Worm (Caenorhabditis elegans): Measurements from ENCODE around the gene F46B3.16.

The F46B3.16 gene

ce11 chrV:20636855-20637254 lies 2.4 kb downstream of the F46B3.16 start, which contains the start of gene ttr-13:
TSS of gene ttr-13 (minus strand) at chrV:20636955.
- TF ChIP-seq lsy-2 (tag; optimal IDR thresholded peaks at IDR 0.05) (no peak), peb-1 (tag; optimal IDR thresholded peaks at IDR 0.05) (no peak), blmp-1 (tag; optimal IDR thresholded peaks at IDR 0.05; ENCODE audit: insufficient read depth) (no peak), C34F6.9 (tag; optimal IDR thresholded peaks at IDR 0.05) (no peak), mdl-1 (tag; optimal IDR thresholded peaks at IDR 0.05) (no peak), nhr-21 (tag; optimal IDR thresholded peaks at IDR 0.05) (no peak), nhr-12 (tag; optimal IDR thresholded peaks at IDR 0.05) (no peak), lin-39 (tag; optimal IDR thresholded peaks at IDR 0.05) (no peak), nhr-23 (tag; optimal IDR thresholded peaks at IDR 0.05) (no peak), unc-62 (GFP tag; optimal IDR thresholded peaks at IDR 0.05) (no peak), gmeb-1 (tag; optimal IDR thresholded peaks at IDR 0.05) (no peak), nhr-237 (tag; optimal IDR thresholded peaks at IDR 0.05) (no peak), snpc-4 (tag; optimal IDR thresholded peaks at IDR 0.05) (no peak), fos-1 (tag; optimal IDR thresholded peaks at IDR 0.05) (no peak), unc-55 (GFP tag; optimal IDR thresholded peaks at IDR 0.05) (no peak), egl-27 (tag; optimal IDR thresholded peaks at IDR 0.05) (no peak), aly-2 (tag; optimal IDR thresholded peaks at IDR 0.05) (no peak), nhr-10 (tag; optimal IDR thresholded peaks at IDR 0.05) (no peak), ztf-1 (GFP tag; conservative IDR thresholded peaks at IDR 0.05) (no peak)

- TF ChIP-seq ceh-16 (tag; optimal IDR thresholded peaks at IDR 0.05) = no peak
Observed at ce11 chrV:20638344-20638743, 3.9 kb downstream of the F46B3.16 start, which contains the start of gene Y44A6B.3. TSS of gene Y44A6B.3 (minus strand) at chrV:20638444.

- TF ChIP-seq nhr-25 (tag; optimal IDR thresholded peaks at IDR 0.05) (no peak), sma-3 (GFP tag; optimal IDR thresholded peaks at IDR 0.05) (no peak), unc-62 (GFP tag; optimal IDR thresholded peaks at IDR 0.05) (no peak), nhr-6 (tag; optimal IDR thresholded peaks at IDR 0.05) (no peak), egl-27 (tag; optimal IDR thresholded peaks at IDR 0.05) (no peak), skn-1 (tag; optimal IDR thresholded peaks at IDR 0.05) (no peak), blmp-1 (tag; optimal IDR thresholded peaks at IDR 0.05; ENCODE audit: insufficient read depth) (no peak), unc-39 (tag; optimal IDR thresholded peaks at IDR 0.05) (no peak), gmeb-1 (tag; optimal IDR thresholded peaks at IDR 0.05) (no peak), lsy-2 (tag; optimal IDR thresholded peaks at IDR 0.05) (no peak), elt-1 (tag; optimal IDR thresholded peaks at IDR 0.05) (no peak), fos-1 (tag; optimal IDR thresholded peaks at IDR 0.05) (no peak), ceh-16 (tag; optimal IDR thresholded peaks at IDR 0.05) (no peak), ztf-4 (tag; optimal IDR thresholded peaks at IDR 0.05) (no peak), alr-1 (tag; optimal IDR thresholded peaks at IDR 0.05) (no peak), ztf-1 (GFP tag; conservative IDR thresholded peaks at IDR 0.05) (no peak)
Observed at ce11 chrV:20639294-20639693, 4.9 kb downstream of the F46B3.16 start, which contains the start of gene srxa-14. TSS of gene srxa-14 (plus strand) at chrV:20639594.

- TF ChIP-seq lin-13 (GFP tag; optimal IDR thresholded peaks at IDR 0.05) = no peak
- no peak for TF ChIP-seq mab-5 (tag; optimal IDR thresholded peaks at IDR 0.05)
- no peak for TF ChIP-seq ZK546.5 (tag; optimal IDR thresholded peaks at IDR 0.05)
- TF ChIP-seq crh-2 (tag; optimal IDR thresholded peaks at IDR 0.05) = no peak
- no peak for TF ChIP-seq nhr-10 (tag; optimal IDR thresholded peaks at IDR 0.05)
- no peak for TF ChIP-seq mdl-1 (tag; optimal IDR thresholded peaks at IDR 0.05)
Observed at ce11 chrV:20641896-20642295, 7.5 kb downstream of the F46B3.16 start, which contains the start of gene srxa-15. TSS of gene srxa-15 (plus strand) at chrV:20642196.

ce11 chrV:20645479-20645878 lies 11.0 kb downstream of the F46B3.16 start:
- TF ChIP-seq Y55F3AM.14 (GFP tag; optimal IDR thresholded peaks at IDR 0.05) = no peak
- TF ChIP-seq ceh-16 (tag; optimal IDR thresholded peaks at IDR 0.05) = no peak
- TF ChIP-seq R02D3.7 (tag; optimal IDR thresholded peaks at IDR 0.05) = no peak
- no peak for TF ChIP-seq gmeb-1 (tag; optimal IDR thresholded peaks at IDR 0.05)
- TF ChIP-seq egl-27 (tag; optimal IDR thresholded peaks at IDR 0.05) = no peak
- TF ChIP-seq aly-2 (tag; optimal IDR thresholded peaks at IDR 0.05) = no peak
- TF ChIP-seq skn-1 (tag; optimal IDR thresholded peaks at IDR 0.05) = no peak
- TF ChIP-seq sem-4 (tag; optimal IDR thresholded peaks at IDR 0.05) = no peak
- no peak for TF ChIP-seq sma-9 (GFP tag; optimal IDR thresholded peaks at IDR 0.05)
- no peak for TF ChIP-seq sma-9 (tag; optimal IDR thresholded peaks at IDR 0.05)
- TF ChIP-seq nhr-11 (tag; optimal IDR thresholded peaks at IDR 0.05) = no peak
- TF ChIP-seq nhr-6 (tag; optimal IDR thresholded peaks at IDR 0.05) = no peak
- TF ChIP-seq unc-55 (GFP tag; optimal IDR thresholded peaks at IDR 0.05) = no peak
- TF ChIP-seq nhr-10 (tag; optimal IDR thresholded peaks at IDR 0.05) = no peak
- no peak for TF ChIP-seq sma-3 (GFP tag; optimal IDR thresholded peaks at IDR 0.05)

Measured in whole organism, L2 larva.